Comparison of ENCODE assay signal across 2 worm cellular contexts in genomic region chrII:7794222-7794621, ce11.
TF ChIP-seq lines count a peak whose summit lies in the region.

Gene glr-4 (minus strand): TSS chrII:7794322.

TF ChIP-seq in whole organism, L3 larva, 47 proteins besides CTCF, POLR2A, EP300 and RAD21:
- TF ChIP-seq unc-39 (tag; optimal IDR thresholded peaks at IDR 0.05; lab: Kevin White, UChicago) (no peak), elt-1 (tag; optimal IDR thresholded peaks at IDR 0.05; lab: Kevin White, UChicago) (peak; percentile 32)
TF ChIP-seq in whole organism, L3 larva: peak in this region for 1.

TF ChIP-seq in whole organism, mixed stage, embryonic, 35 proteins besides CTCF, POLR2A, EP300 and RAD21:
- TF ChIP-seq ceh-83 (GFP tag; optimal IDR thresholded peaks at IDR 0.05; lab: Kevin White, UChicago): no peak
- no peak for TF ChIP-seq nhr-2 (tag; optimal IDR thresholded peaks at IDR 0.05; lab: Kevin White, UChicago)
- no peak for TF ChIP-seq unc-39 (tag; optimal IDR thresholded peaks at IDR 0.05; lab: Kevin White, UChicago)
- peak; percentile 5 for TF ChIP-seq ces-1 (GFP tag; optimal IDR thresholded peaks at IDR 0.05; lab: Kevin White, UChicago)
TF ChIP-seq in whole organism, mixed stage, embryonic: peak in this region for 1.

Comparison
In these comparisons a context has a peak if more than half of its experiments do, and no peak if none do; other contexts are left out.
1. Of the 11 proteins assayed by ChIP-seq in both whole organism, L3 larva and whole organism, mixed stage, embryonic: peak only in whole organism, L3 larva: elt-1; only in whole organism, mixed stage, embryonic: none; in both: none; in neither: 10.